Fruit fly (Drosophila melanogaster): ENCODE measurements around the gene GILT2.
A peak's percentile ranks its signal among the peaks of the same experiment; 100 is the strongest.

GILT2 gene

DNA sequence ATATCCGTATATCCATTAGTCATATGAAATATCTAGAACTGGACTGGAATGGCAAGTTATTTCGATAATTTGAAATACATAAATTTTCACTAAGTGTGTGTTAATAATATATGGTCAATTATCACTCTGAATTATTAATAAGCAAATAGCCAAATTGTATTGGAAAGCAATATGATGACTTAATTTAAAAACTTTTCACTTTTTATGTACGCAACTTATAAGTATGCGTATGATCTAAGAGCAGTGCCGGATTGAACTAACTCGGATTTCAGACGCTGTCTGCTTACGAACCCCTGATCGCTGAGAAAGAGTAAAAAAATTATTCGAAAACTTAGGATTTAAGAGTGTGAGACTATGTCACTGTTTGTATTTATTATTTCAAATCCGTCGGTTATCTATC is 42.8 kb downstream of the GILT2 start, which contains the start of gene CG10232:
Gene CG10232, minus strand, starts transcription at position 101 of the 400 bp plus-strand sequence.
- no peak for TF ChIP-seq tai (GFP tag; optimal IDR thresholded peaks at IDR 0.05)
- TF ChIP-seq N (GFP tag; optimal IDR thresholded peaks at IDR 0.05) = no peak
- no peak for TF ChIP-seq Dif (GFP tag; optimal IDR thresholded peaks at IDR 0.05; ENCODE audit: partially characterized antibody)
- no peak for TF ChIP-seq Jra (GFP tag; optimal IDR thresholded peaks at IDR 0.05)
- no peak for TF ChIP-seq foxo (GFP tag; optimal IDR thresholded peaks at IDR 0.05)
- TF ChIP-seq CrebA (GFP tag; optimal IDR thresholded peaks at IDR 0.05; ENCODE audit: borderline replicate concordance) = no peak
- no peak for TF ChIP-seq Hr78 (GFP tag; optimal IDR thresholded peaks at IDR 0.05)

DNA sequence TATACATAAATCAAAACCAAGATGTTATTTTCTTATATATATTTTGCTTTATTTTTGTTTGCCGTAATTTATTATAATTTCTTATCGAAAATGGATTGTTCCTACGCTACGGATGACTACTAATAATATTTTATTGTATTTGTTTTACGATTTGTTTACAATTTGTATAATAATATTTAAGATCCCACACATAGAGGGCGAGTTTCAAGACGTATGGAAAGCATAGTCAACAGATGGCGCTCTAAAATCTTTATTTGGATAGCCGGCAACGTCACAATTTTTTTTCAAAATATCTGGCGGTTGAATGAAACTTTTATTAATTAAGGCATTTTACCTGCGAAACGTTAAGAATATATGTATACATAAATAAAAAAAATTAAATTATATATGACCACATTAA is 43.2 kb downstream of the GILT2 start:
- TF ChIP-seq CrebA (GFP tag; optimal IDR thresholded peaks at IDR 0.05; ENCODE audit: borderline replicate concordance) = peak; percentile 6
- peak; percentile 25 for TF ChIP-seq dmrt93B (GFP tag; optimal IDR thresholded peaks at IDR 0.05)
- TF ChIP-seq dsf (GFP tag; optimal IDR thresholded peaks at IDR 0.05; ENCODE audit: borderline replicate concordance) = no peak
- TF ChIP-seq Sp1 (GFP tag; optimal IDR thresholded peaks at IDR 0.05) = no peak
- TF ChIP-seq sv (GFP tag; optimal IDR thresholded peaks at IDR 0.05) = no peak
- no peak for TF ChIP-seq jim (GFP tag; optimal IDR thresholded peaks at IDR 0.05)
- no peak for TF ChIP-seq br (GFP tag; optimal IDR thresholded peaks at IDR 0.05)
- TF ChIP-seq GATAd (GFP tag; optimal IDR thresholded peaks at IDR 0.05) = no peak
- no peak for TF ChIP-seq N (GFP tag; optimal IDR thresholded peaks at IDR 0.05)
- TF ChIP-seq psq (GFP tag; optimal IDR thresholded peaks at IDR 0.05) = no peak
- TF ChIP-seq Hr83 (GFP tag; optimal IDR thresholded peaks at IDR 0.05; ENCODE audit: poor library complexity, severe bottlenecking) = no peak
- no peak for TF ChIP-seq sage (GFP tag; optimal IDR thresholded peaks at IDR 0.05)
- TF ChIP-seq Vsx2 (GFP tag; optimal IDR thresholded peaks at IDR 0.05; ENCODE audit: partially characterized antibody) = peak; percentile 1
- no peak for TF ChIP-seq Dfd (GFP tag; optimal IDR thresholded peaks at IDR 0.05)
- no peak for TF ChIP-seq woc (GFP tag; optimal IDR thresholded peaks at IDR 0.05)
- TF ChIP-seq fru (GFP tag; optimal IDR thresholded peaks at IDR 0.05) = peak; percentile 30
- no peak for TF ChIP-seq Rel (GFP tag; optimal IDR thresholded peaks at IDR 0.05)
- TF ChIP-seq Rel (tag; optimal IDR thresholded peaks at IDR 0.05) = no peak
- peak; percentile 44 for TF ChIP-seq brk (GFP tag; optimal IDR thresholded peaks at IDR 0.05)
- no peak for TF ChIP-seq dl (GFP tag; optimal IDR thresholded peaks at IDR 0.05; ENCODE audit: insufficient read depth in 1 of 2, partially characterized antibody in 2 of 2)
- TF ChIP-seq Hnf4 (GFP tag; optimal IDR thresholded peaks at IDR 0.05) = peak; percentile 23
- TF ChIP-seq h (GFP tag; optimal IDR thresholded peaks at IDR 0.05) = peak; percentile 41
- peak; percentile 39 for TF ChIP-seq HLH106 (tag; optimal IDR thresholded peaks at IDR 0.05)
- peak; percentile 17 for TF ChIP-seq rgr (GFP tag; optimal IDR thresholded peaks at IDR 0.05)
- no peak for TF ChIP-seq Hr78 (GFP tag; optimal IDR thresholded peaks at IDR 0.05)
- peak; percentile 8 for TF ChIP-seq CG9705 (GFP tag; optimal IDR thresholded peaks at IDR 0.05)
- TF ChIP-seq usp (GFP tag; optimal IDR thresholded peaks at IDR 0.05) = no peak
- no peak for TF ChIP-seq tai (GFP tag; optimal IDR thresholded peaks at IDR 0.05)
- TF ChIP-seq Myc (optimal IDR thresholded peaks at IDR 0.05) = no peak
- no peak for TF ChIP-seq OdsH (GFP tag; optimal IDR thresholded peaks at IDR 0.05)
- TF ChIP-seq Abd-B (GFP tag; optimal IDR thresholded peaks at IDR 0.05) = no peak
- peak in 1 of 2 experiments; percentile 49 for TF ChIP-seq foxo (GFP tag; optimal IDR thresholded peaks at IDR 0.05)
- no peak for TF ChIP-seq lola (GFP tag; optimal IDR thresholded peaks at IDR 0.05)
- no peak for TF ChIP-seq Jra (GFP tag; optimal IDR thresholded peaks at IDR 0.05)
- TF ChIP-seq Mio (GFP tag; optimal IDR thresholded peaks at IDR 0.05) = no peak
- no peak for TF ChIP-seq Dif (GFP tag; optimal IDR thresholded peaks at IDR 0.05; ENCODE audit: partially characterized antibody)
- no peak for TF ChIP-seq pan (optimal IDR thresholded peaks at IDR 0.05)
- no peak for TF ChIP-seq ey (GFP tag; optimal IDR thresholded peaks at IDR 0.05)
- TF ChIP-seq CG32264 (GFP tag; optimal IDR thresholded peaks at IDR 0.05) = no peak

Data from whole organism, wandering third instar larva.